Worm (Caenorhabditis elegans) whole organism, L1 larva: ENCODE measurements around the gene K07E3.9.

Experiments
- Y116A8C.19 ChIP-seq: sonication (generic microtip); optimal IDR thresholded peaks from 2 replicates; lab custom pipeline; 2016; ENCODE audit warnings: missing compliant biosample characterization, missing genetic modification characterization, borderline replicate concordance
- aly-2 ChIP-seq: fragments of 150-350 bp; optimal IDR thresholded peaks from 2 replicates; lab custom pipeline; 2014; ENCODE audit warnings: missing biosample characterization, missing genetic modification characterization
- ceh-63 ChIP-seq: fragments of 200-800 bp; sonication (Bioruptor generic); optimal IDR thresholded peaks from 2 replicates; lab custom pipeline; 2018; ENCODE audit warnings: mild to moderate bottlenecking, missing genetic modification characterization, missing compliant biosample characterization
- ceh-8 ChIP-seq: fragments of 200-800 bp; sonication (Bioruptor generic); optimal IDR thresholded peaks from 2 replicates; lab custom pipeline; 2018; ENCODE audit warnings: mild to moderate bottlenecking, missing genetic modification characterization, moderate library complexity, missing compliant biosample characterization
- ceh-88 ChIP-seq: fragments of 200-800 bp; sonication (Bioruptor generic); IDR thresholded peaks from 2 replicates; pipeline ENCODE4 v1.3.6; 2022; ENCODE audit warnings: missing genetic modification characterization, missing compliant biosample characterization
- ces-1 ChIP-seq: fragments of 150-350 bp; optimal IDR thresholded peaks from 2 replicates; lab custom pipeline; 2014; ENCODE audit warnings: missing biosample characterization, missing genetic modification reagents, missing genetic modification characterization
- dsc-1 ChIP-seq: sonication (generic microtip); optimal IDR thresholded peaks from 2 replicates; lab custom pipeline; 2016; ENCODE audit warnings: mild to moderate bottlenecking, missing genetic modification characterization, missing compliant biosample characterization
- efl-1 ChIP-seq, 4 experiments: fragments of 150-350 bp; optimal IDR thresholded peaks in 3 of 4; peaks in 1 of 4; 1 replicate in 1 of 4; 2 replicates in 3 of 4; lab custom pipeline; 2014; ENCODE audit warnings: missing biosample characterization in 2 of 4, missing genetic modification characterization in 2 of 4, missing genetic modification reagents in 2 of 4
- efl-3 ChIP-seq: fragments of 200-800 bp; sonication (Bioruptor generic); optimal IDR thresholded peaks from 2 replicates; lab custom pipeline; 2018; ENCODE audit warnings: mild to moderate bottlenecking, missing genetic modification characterization, missing compliant biosample characterization
- ets-5 ChIP-seq: fragments of 200-800 bp; sonication (Bioruptor generic); IDR thresholded peaks from 2 replicates; pipeline ENCODE4 v1.3.6; 2022; ENCODE audit warnings: missing genetic modification characterization, missing compliant biosample characterization
- fkh-4 ChIP-seq: sonication (generic microtip); optimal IDR thresholded peaks from 2 replicates; lab custom pipeline; 2016; ENCODE audit warnings: missing compliant biosample characterization, missing genetic modification characterization, borderline replicate concordance
- fkh-8 ChIP-seq: sonication (generic microtip); optimal IDR thresholded peaks from 2 replicates; lab custom pipeline; 2016; ENCODE audit warnings: mild to moderate bottlenecking, missing genetic modification characterization, missing compliant biosample characterization
- fos-1 ChIP-seq: fragments of 150-350 bp; optimal IDR thresholded peaks from 2 replicates; lab custom pipeline; 2014; ENCODE audit warnings: missing biosample characterization, missing genetic modification characterization
- grh-1 ChIP-seq: fragments of 200-800 bp; sonication (Bioruptor generic); IDR thresholded peaks from 2 replicates; pipeline ENCODE4 v1.3.6; 2022; ENCODE audit warnings: missing genetic modification reagents, missing genetic modification characterization, missing compliant biosample characterization
- hlh-17 ChIP-seq: fragments of 200-800 bp; sonication (Bioruptor generic); optimal IDR thresholded peaks from 2 replicates; lab custom pipeline; 2018; ENCODE audit warnings: missing genetic modification characterization, mild to moderate bottlenecking, missing compliant biosample characterization, moderate library complexity, borderline replicate concordance
- hlh-4 ChIP-seq: sonication (generic microtip); optimal IDR thresholded peaks from 2 replicates; lab custom pipeline; 2016; ENCODE audit warnings: mild to moderate bottlenecking, missing genetic modification characterization, missing compliant biosample characterization
- irx-1 ChIP-seq: sonication (generic microtip); optimal IDR thresholded peaks from 2 replicates; lab custom pipeline; 2016; ENCODE audit warnings: missing genetic modification characterization, missing compliant biosample characterization
- jun-1 ChIP-seq: fragments of 150-350 bp; optimal IDR thresholded peaks from 2 replicates; lab custom pipeline; 2014; ENCODE audit warnings: missing biosample characterization, missing genetic modification reagents, missing genetic modification characterization
- lin-13 ChIP-seq: fragments of 150-350 bp; optimal IDR thresholded peaks from 2 replicates; lab custom pipeline; 2014; ENCODE audit warnings: missing biosample characterization, missing genetic modification reagents, missing genetic modification characterization
- lin-39 ChIP-seq: fragments of 150-350 bp; optimal IDR thresholded peaks from 2 replicates; lab custom pipeline; 2014; ENCODE audit warnings: missing biosample characterization, missing genetic modification reagents, missing genetic modification characterization
- lir-3 ChIP-seq: sonication (generic microtip); optimal IDR thresholded peaks from 2 replicates; lab custom pipeline; 2016; ENCODE audit warnings: mild to moderate bottlenecking, missing genetic modification characterization, moderate library complexity, missing compliant biosample characterization; ENCODE audit not compliant: poor library complexity
- lsy-2 ChIP-seq, 2 experiments: fragments of 150-350 bp; optimal IDR thresholded peaks; 2 replicates each; lab custom pipeline; 2014; ENCODE audit warnings: missing biosample characterization in 2 of 2, missing genetic modification characterization in 2 of 2
- mab-9 ChIP-seq: fragments of 200-800 bp; sonication (Bioruptor generic); IDR thresholded peaks from 2 replicates; pipeline ENCODE4 v1.3.6; 2022; ENCODE audit warnings: missing genetic modification reagents, missing genetic modification characterization, missing compliant biosample characterization
- mep-1 ChIP-seq: fragments of 150-350 bp; optimal IDR thresholded peaks from 2 replicates; lab custom pipeline; 2014; ENCODE audit warnings: missing biosample characterization, missing genetic modification characterization
- nhr-12 ChIP-seq: sonication (generic microtip); optimal IDR thresholded peaks from 2 replicates; lab custom pipeline; 2017; ENCODE audit warnings: missing biosample characterization, missing genetic modification characterization
- nhr-20 ChIP-seq: sonication (generic microtip); optimal IDR thresholded peaks from 2 replicates; lab custom pipeline; 2016; ENCODE audit warnings: mild to moderate bottlenecking, missing genetic modification characterization, missing compliant biosample characterization
- nhr-47 ChIP-seq: sonication (generic microtip); optimal IDR thresholded peaks from 2 replicates; lab custom pipeline; 2016; ENCODE audit warnings: mild to moderate bottlenecking, missing genetic modification characterization, moderate library complexity, missing compliant biosample characterization
- nhr-77 ChIP-seq: fragments of 150-350 bp; optimal IDR thresholded peaks from 2 replicates; lab custom pipeline; 2014; ENCODE audit warnings: missing biosample characterization, missing genetic modification characterization
- nhr-85 ChIP-seq: sonication (generic microtip); peaks from one replicate; lab custom pipeline; 2016; ENCODE audit warnings: missing genetic modification characterization, inconsistent platforms, missing compliant biosample characterization
- rnt-1 ChIP-seq: sonication (generic microtip); optimal IDR thresholded peaks from 2 replicates; lab custom pipeline; 2016; ENCODE audit warnings: mild to moderate bottlenecking, missing genetic modification characterization, moderate library complexity, missing compliant biosample characterization
- sox-4 ChIP-seq: sonication (generic microtip); optimal IDR thresholded peaks from 2 replicates; lab custom pipeline; 2016; ENCODE audit warnings: missing genetic modification characterization, missing compliant biosample characterization
- swsn-7 ChIP-seq: sonication (generic microtip); optimal IDR thresholded peaks from 2 replicates; lab custom pipeline; 2016; ENCODE audit warnings: missing genetic modification characterization, missing compliant biosample characterization
- unc-62 ChIP-seq: fragments of 150-350 bp; optimal IDR thresholded peaks from 2 replicates; lab custom pipeline; 2014; ENCODE audit warnings: missing biosample characterization, missing genetic modification reagents, missing genetic modification characterization
- vab-15 ChIP-seq: sonication (generic microtip); optimal IDR thresholded peaks from 2 replicates; lab custom pipeline; 2017; ENCODE audit warnings: missing genotype, mild to moderate bottlenecking, missing genetic modification characterization, missing compliant biosample characterization

The K07E3.9 gene

DNA sequence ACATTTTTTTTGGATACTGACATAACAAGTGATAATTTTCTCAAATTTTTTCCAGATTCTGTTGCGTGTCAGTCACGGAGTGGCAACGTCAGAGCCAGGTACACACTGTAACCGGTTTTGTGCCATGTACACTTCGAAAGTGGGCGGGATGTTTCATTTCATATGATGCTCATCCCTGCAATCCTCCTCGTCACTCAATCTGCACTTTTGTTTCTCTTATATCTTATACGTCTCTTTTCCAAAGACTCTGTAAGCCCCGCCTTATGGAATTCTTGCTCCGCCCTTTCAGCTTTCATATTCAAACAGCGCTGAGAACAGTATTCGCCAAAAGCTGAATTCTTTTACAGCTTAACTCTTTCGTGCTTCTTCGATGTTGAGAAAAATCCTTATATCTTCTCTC is 31.1 kb downstream of the K07E3.9 start, which contains the start of gene C02B8.3:
C02B8.3 (plus strand) TSS at position 301 of the 400 bp plus-strand sequence.
- TF ChIP-seq lin-13, result no peak
- TF ChIP-seq sox-4 (tag; lab: Kevin White, UChicago), result no peak
- TF ChIP-seq hlh-17 (GFP tag; lab: Kevin White, UChicago), result no peak
- no peak for TF ChIP-seq nhr-20 (tag; lab: Kevin White, UChicago)
- no peak for TF ChIP-seq lin-39
- no peak for TF ChIP-seq nhr-12 (tag; lab: Kevin White, UChicago)

DNA sequence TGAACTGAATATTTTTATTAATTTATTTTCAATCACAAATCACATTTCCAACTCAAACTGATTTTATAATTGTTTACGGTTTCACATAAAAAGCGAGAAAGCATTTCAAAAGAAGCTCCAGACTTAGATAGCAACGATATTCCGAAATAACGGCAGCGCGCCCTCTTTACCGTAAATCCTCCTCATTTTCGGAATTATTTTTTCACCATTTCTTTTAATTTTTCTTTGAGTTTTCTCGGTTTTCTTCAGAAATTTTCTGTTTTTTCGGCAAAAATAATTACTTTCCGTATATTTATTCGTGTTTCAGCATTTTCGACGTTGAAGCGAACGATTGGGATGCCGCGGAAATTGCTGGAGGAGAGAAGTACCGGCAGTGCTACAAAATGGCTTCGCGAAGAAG is 39.4 kb downstream of the K07E3.9 start, which contains the start of gene C02B8.1:
C02B8.1 (plus strand) TSS at position 301 of the 400 bp plus-strand sequence.
- TF ChIP-seq hlh-4 (tag; lab: Kevin White, UChicago), result no peak
- no peak for TF ChIP-seq efl-1 (optimal IDR thresholded peaks at IDR 0.05; lab: Kevin White, UChicago)
- TF ChIP-seq efl-1 (GFP tag; optimal IDR thresholded peaks at IDR 0.05 in 1 of 2; lab: Kevin White, UChicago), result peak in 1 of 2 experiments; percentile 6

DNA sequence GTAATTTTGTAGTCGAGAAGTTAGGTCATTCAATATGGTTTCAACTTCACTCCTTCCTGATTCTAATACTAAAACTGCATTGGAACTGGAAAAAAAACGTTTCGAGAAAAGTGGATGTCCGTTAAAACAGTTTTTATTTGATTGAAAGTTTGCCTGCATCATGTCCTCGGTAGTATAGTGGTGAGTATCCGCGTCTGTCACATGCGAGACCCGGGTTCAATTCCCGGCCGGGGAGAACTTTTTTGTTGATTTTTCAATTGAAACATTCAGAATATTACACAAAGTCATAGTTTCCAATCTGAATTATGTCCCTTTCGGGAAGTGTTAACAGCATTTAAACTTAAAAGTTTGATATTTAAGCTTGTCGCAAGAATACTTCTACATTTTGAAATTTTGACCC is 41.0 kb downstream of the K07E3.9 start:
- TF ChIP-seq unc-62 (GFP tag; lab: Kevin White, UChicago) (no peak), mep-1 (tag; lab: Kevin White, UChicago) (peak; percentile 8)

- no peak for TF ChIP-seq Y116A8C.19 (tag; lab: Kevin White, UChicago)
- TF ChIP-seq rnt-1 (tag; lab: Kevin White, UChicago), result no peak
- TF ChIP-seq jun-1 (tag; lab: Kevin White, UChicago), result no peak
- TF ChIP-seq fos-1, result no peak
- TF ChIP-seq fkh-4, result no peak
- TF ChIP-seq lsy-2 (tag; optimal IDR thresholded peaks at IDR 0.05; lab: Kevin White, UChicago), result no peak
- no peak for TF ChIP-seq irx-1 (tag; lab: Kevin White, UChicago)
- TF ChIP-seq lin-39, result no peak
- TF ChIP-seq efl-1 (optimal IDR thresholded peaks at IDR 0.05; lab: Kevin White, UChicago), result no peak
- TF ChIP-seq efl-1 (GFP tag; optimal IDR thresholded peaks at IDR 0.05 in 1 of 2; lab: Kevin White, UChicago), result no peak
- no peak for TF ChIP-seq ets-5 (GFP tag; lab: Robert Waterston, UW)
- TF ChIP-seq dsc-1, result no peak
- no peak for TF ChIP-seq ceh-63
- no peak for TF ChIP-seq vab-15 (tag; lab: Kevin White, UChicago)
- TF ChIP-seq ceh-88 (GFP tag; lab: Robert Waterston, UW), result no peak
- TF ChIP-seq nhr-77 (tag; lab: Kevin White, UChicago), result no peak
- TF ChIP-seq aly-2 (tag; lab: Kevin White, UChicago), result no peak
- no peak for TF ChIP-seq grh-1 (GFP tag; lab: Robert Waterston, UW)
Measured at ce11 chrX:8150621-8151020, 42.6 kb downstream of the K07E3.9 start, which contains the start of gene F22F1.2. Gene F22F1.2, minus strand, starts transcription at chrX:8150721.

DNA sequence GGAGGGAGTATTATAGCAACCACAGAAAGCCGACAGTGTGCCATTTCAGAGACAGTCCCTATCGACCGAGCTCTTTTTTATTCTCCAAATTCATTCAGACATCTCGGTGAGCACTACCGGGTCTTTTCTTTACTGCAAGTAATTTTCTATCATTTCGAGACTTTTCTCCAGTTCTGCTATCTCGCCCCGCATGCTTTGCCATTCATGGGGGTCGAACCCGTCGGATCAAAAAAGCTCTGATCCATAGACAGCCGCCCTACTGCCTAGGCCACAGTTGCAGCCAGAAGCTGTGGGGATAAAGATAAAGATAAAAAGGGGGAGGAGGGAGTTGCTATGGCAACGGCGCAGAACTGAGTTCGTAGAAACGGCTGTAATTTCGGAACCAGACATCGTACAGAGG is 43.4 kb downstream of the K07E3.9 start:
- no peak for TF ChIP-seq mab-9
- peak; percentile 4 for TF ChIP-seq swsn-7
- no peak for TF ChIP-seq efl-3 (GFP tag; lab: Kevin White, UChicago)
- peak; percentile 84 for TF ChIP-seq fkh-8 (tag; lab: Kevin White, UChicago)
- TF ChIP-seq lir-3 (tag; lab: Kevin White, UChicago), result no peak
- TF ChIP-seq ces-1 (GFP tag; lab: Kevin White, UChicago), result no peak
- TF ChIP-seq ceh-8 (GFP tag; lab: Kevin White, UChicago), result peak; percentile 16
- TF ChIP-seq nhr-47, result peak; percentile 39
- TF ChIP-seq jun-1 (tag; lab: Kevin White, UChicago), result no peak
- no peak for TF ChIP-seq aly-2 (tag; lab: Kevin White, UChicago)
- peak; percentile 50 for TF ChIP-seq dsc-1
- TF ChIP-seq nhr-85 (tag; lab: Kevin White, UChicago), result no peak
- peak; percentile 64 for TF ChIP-seq sox-4 (tag; lab: Kevin White, UChicago)
- TF ChIP-seq grh-1 (GFP tag; lab: Robert Waterston, UW), result no peak
